Worm (Caenorhabditis elegans): ENCODE results near the gene gpr-1.

The gpr-1 gene

ce11 chrIII:8674980-8675485, 46.3 kb downstream of the gpr-1 start, which contains the start of gene pgl-2:
Gene pgl-2, minus strand, starts transcription at chrIII:8675435.
- TF ChIP-seq ets-7 (tag; optimal IDR thresholded peaks at IDR 0.05) (no peak), hmg-4 (GFP tag; optimal IDR thresholded peaks at IDR 0.05) (no peak), aly-1 (tag; optimal IDR thresholded peaks at IDR 0.05) (no peak), hnd-1 (tag; optimal IDR thresholded peaks at IDR 0.05) (no peak), tra-4 (tag; optimal IDR thresholded peaks at IDR 0.05) (no peak), flt-1 (GFP tag; IDR thresholded peaks at IDR 0.05) (no peak)

ce11 chrIII:8678371-8678770, 49.6 kb downstream of the gpr-1 start:
- TF ChIP-seq tbx-37 (GFP tag; conservative IDR thresholded peaks at IDR 0.05) (peak; percentile 98), aly-1 (tag; optimal IDR thresholded peaks at IDR 0.05) (peak; percentile 97), tbx-11 (GFP tag; IDR thresholded peaks at IDR 0.05) (peak; percentile 97), sea-1 (GFP tag; conservative IDR thresholded peaks at IDR 0.05) (peak; percentile 97), hnd-1 (tag; optimal IDR thresholded peaks at IDR 0.05) (peak; percentile 89), pes-1 (GFP tag; IDR thresholded peaks at IDR 0.05) (peak; percentile 98), ceh-13 (GFP tag; optimal IDR thresholded peaks at IDR 0.05) (peak; percentile 95), hmbx-1 (tag; optimal IDR thresholded peaks at IDR 0.05) (peak; percentile 82), ets-7 (tag; optimal IDR thresholded peaks at IDR 0.05) (peak; percentile 94), ceh-36 (tag; optimal IDR thresholded peaks at IDR 0.05) (peak; percentile 97), flt-1 (GFP tag; IDR thresholded peaks at IDR 0.05) (peak; percentile 99), B0310.2 (tag; optimal IDR thresholded peaks at IDR 0.05) (peak; percentile 96), scrt-1 (GFP tag; IDR thresholded peaks at IDR 0.05) (peak; percentile 98), hmg-4 (GFP tag; optimal IDR thresholded peaks at IDR 0.05) (peak; percentile 98), ama-1 (optimal IDR thresholded peaks at IDR 0.05) (peak; percentile 79), tra-4 (tag; optimal IDR thresholded peaks at IDR 0.05) (peak; percentile 91), F13C5.2 (tag; optimal IDR thresholded peaks at IDR 0.05) (peak; percentile 94)
